Worm (Caenorhabditis elegans) whole organism, L1 larva: ENCODE results near the gene T10C6.6.
A peak's percentile ranks its signal among the peaks of the same experiment; 100 is the strongest.

Experiments used
- C04F5.9 ChIP-seq: sonication (generic microtip); optimal IDR thresholded peaks from 2 replicates; lab custom pipeline; 2016; ENCODE audit warnings: missing genetic modification characterization, missing compliant biosample characterization
- C34B4.2 ChIP-seq: sonication (generic microtip); optimal IDR thresholded peaks from 2 replicates; lab custom pipeline; 2017; ENCODE audit warnings: mild to moderate bottlenecking, missing genetic modification characterization, missing compliant biosample characterization
- F16B12.6 ChIP-seq: fragments of 150-350 bp; optimal IDR thresholded peaks from 2 replicates; lab custom pipeline; 2014; ENCODE audit warnings: missing biosample characterization, missing genetic modification characterization
- aha-1 ChIP-seq: fragments of 150-350 bp; optimal IDR thresholded peaks from 2 replicates; lab custom pipeline; 2014; ENCODE audit warnings: missing biosample characterization, missing genetic modification characterization
- alr-1 ChIP-seq: fragments of 200-800 bp; sonication (Bioruptor generic); optimal IDR thresholded peaks from 2 replicates; lab custom pipeline; 2018; ENCODE audit warnings: borderline replicate concordance, mild to moderate bottlenecking, missing genetic modification characterization, missing compliant biosample characterization
- ama-1 ChIP-seq: fragments of 150-350 bp; optimal IDR thresholded peaks from 2 replicates; lab custom pipeline; 2014
- blmp-1 ChIP-seq: fragments of 150-350 bp; optimal IDR thresholded peaks from 2 replicates; lab custom pipeline; 2014; ENCODE audit warnings: missing biosample characterization, missing genetic modification characterization
- ceh-63 ChIP-seq: fragments of 200-800 bp; sonication (Bioruptor generic); optimal IDR thresholded peaks from 2 replicates; lab custom pipeline; 2018; ENCODE audit warnings: mild to moderate bottlenecking, missing genetic modification characterization, missing compliant biosample characterization
- ceh-8 ChIP-seq: fragments of 200-800 bp; sonication (Bioruptor generic); optimal IDR thresholded peaks from 2 replicates; lab custom pipeline; 2018; ENCODE audit warnings: mild to moderate bottlenecking, missing genetic modification characterization, moderate library complexity, missing compliant biosample characterization
- ceh-82 ChIP-seq, 3 experiments: fragments of 150-350 bp in 1 of 3; sonication (generic microtip) in 2 of 3; optimal IDR thresholded peaks; 2 replicates each; lab custom pipeline; 2014 to 2017; ENCODE audit warnings: missing biosample characterization in 3 of 3, missing genetic modification characterization in 3 of 3
- ceh-90 ChIP-seq: sonication (generic microtip); optimal IDR thresholded peaks from 2 replicates; lab custom pipeline; 2016; ENCODE audit warnings: missing genetic modification characterization, missing compliant biosample characterization
- dpl-1 ChIP-seq, 3 experiments: fragments of 150-350 bp in 2 of 3; sonication (generic microtip) in 1 of 3; optimal IDR thresholded peaks; 2 replicates each; lab custom pipeline; 2014 to 2017; ENCODE audit warnings: missing biosample characterization in 3 of 3, missing genetic modification characterization in 3 of 3, missing genetic modification reagents in 3 of 3
- efl-1 ChIP-seq, 4 experiments: fragments of 150-350 bp; optimal IDR thresholded peaks in 3 of 4; peaks in 1 of 4; 1 replicate in 1 of 4; 2 replicates in 3 of 4; lab custom pipeline; 2014; ENCODE audit warnings: missing biosample characterization in 2 of 4, missing genetic modification characterization in 2 of 4, missing genetic modification reagents in 2 of 4
- efl-3 ChIP-seq: fragments of 200-800 bp; sonication (Bioruptor generic); optimal IDR thresholded peaks from 2 replicates; lab custom pipeline; 2018; ENCODE audit warnings: mild to moderate bottlenecking, missing genetic modification characterization, missing compliant biosample characterization
- egl-13 ChIP-seq: sonication (generic microtip); optimal IDR thresholded peaks from 2 replicates; lab custom pipeline; 2016; ENCODE audit warnings: missing genotype, missing genetic modification reagents, missing genetic modification characterization, missing compliant biosample characterization
- egl-27 ChIP-seq, 2 experiments: fragments of 150-350 bp in 1 of 2; sonication (generic microtip); optimal IDR thresholded peaks; 3 replicates each; lab custom pipeline; 2017 to 2018; ENCODE audit warnings: missing biosample characterization in 2 of 2, missing genetic modification characterization in 2 of 2, missing genetic modification reagents in 2 of 2
- elt-2 ChIP-seq: sonication (generic microtip); optimal IDR thresholded peaks from 2 replicates; lab custom pipeline; 2016; ENCODE audit warnings: missing genetic modification characterization, mild to moderate bottlenecking, inconsistent platforms, missing compliant biosample characterization, missing genetic modification reagents
- elt-3 ChIP-seq, 6 experiments: fragments of 150-350 bp in 1 of 6; sonication (generic microtip); optimal IDR thresholded peaks; 2 replicates each; lab custom pipeline; 2017 to 2018; ENCODE audit warnings: missing biosample characterization in 6 of 6, missing genetic modification characterization in 6 of 6, inconsistent platforms in 1 of 6
- ets-5 ChIP-seq: fragments of 200-800 bp; sonication (Bioruptor generic); IDR thresholded peaks from 2 replicates; pipeline ENCODE4 v1.3.6; 2022; ENCODE audit warnings: missing genetic modification characterization, missing compliant biosample characterization
- fkh-8 ChIP-seq: sonication (generic microtip); optimal IDR thresholded peaks from 2 replicates; lab custom pipeline; 2016; ENCODE audit warnings: mild to moderate bottlenecking, missing genetic modification characterization, missing compliant biosample characterization
- grh-1 ChIP-seq: fragments of 200-800 bp; sonication (Bioruptor generic); IDR thresholded peaks from 2 replicates; pipeline ENCODE4 v1.3.6; 2022; ENCODE audit warnings: missing genetic modification reagents, missing genetic modification characterization, missing compliant biosample characterization
- hlh-17 ChIP-seq: fragments of 200-800 bp; sonication (Bioruptor generic); optimal IDR thresholded peaks from 2 replicates; lab custom pipeline; 2018; ENCODE audit warnings: missing genetic modification characterization, mild to moderate bottlenecking, missing compliant biosample characterization, moderate library complexity, borderline replicate concordance
- hpl-2 ChIP-seq: fragments of 150-350 bp; optimal IDR thresholded peaks from 2 replicates; lab custom pipeline; 2014; ENCODE audit warnings: missing biosample characterization, missing genetic modification reagents, missing genetic modification characterization
- isw-1 ChIP-seq: fragments of 200-800 bp; sonication (Bioruptor generic); IDR thresholded peaks from 2 replicates; pipeline ENCODE4 v1.3.6; 2022; ENCODE audit warnings: missing genetic modification characterization, missing compliant biosample characterization
- jun-1 ChIP-seq: fragments of 150-350 bp; optimal IDR thresholded peaks from 2 replicates; lab custom pipeline; 2014; ENCODE audit warnings: missing biosample characterization, missing genetic modification reagents, missing genetic modification characterization
- lin-13 ChIP-seq: fragments of 150-350 bp; optimal IDR thresholded peaks from 2 replicates; lab custom pipeline; 2014; ENCODE audit warnings: missing biosample characterization, missing genetic modification reagents, missing genetic modification characterization
- lin-14 ChIP-seq: fragments of 200-800 bp; sonication (Bioruptor generic); optimal IDR thresholded peaks from 2 replicates; lab custom pipeline; 2018; ENCODE audit warnings: mild to moderate bottlenecking, missing genetic modification characterization, moderate library complexity, missing compliant biosample characterization
- lin-35 ChIP-seq, 2 experiments: fragments of 150-350 bp; optimal IDR thresholded peaks; 2 replicates each; lab custom pipeline; 2014; ENCODE audit warnings: missing biosample characterization in 2 of 2, missing genetic modification characterization in 2 of 2, missing genetic modification reagents in 2 of 2
- lin-39 ChIP-seq: fragments of 150-350 bp; optimal IDR thresholded peaks from 2 replicates; lab custom pipeline; 2014; ENCODE audit warnings: missing biosample characterization, missing genetic modification reagents, missing genetic modification characterization
- mab-9 ChIP-seq: fragments of 200-800 bp; sonication (Bioruptor generic); IDR thresholded peaks from 2 replicates; pipeline ENCODE4 v1.3.6; 2022; ENCODE audit warnings: missing genetic modification reagents, missing genetic modification characterization, missing compliant biosample characterization
- mdl-1 ChIP-seq, 2 experiments: fragments of 150-350 bp; optimal IDR thresholded peaks; 2 replicates each; lab custom pipeline; 2014 to 2017; ENCODE audit warnings: missing biosample characterization in 2 of 2, missing genetic modification characterization in 2 of 2, inconsistent platforms in 1 of 2
- mef-2 ChIP-seq: fragments of 150-350 bp; optimal IDR thresholded peaks from 2 replicates; lab custom pipeline; 2014; ENCODE audit warnings: missing biosample characterization, missing genetic modification characterization
- nhr-11 ChIP-seq: fragments of 150-350 bp; optimal IDR thresholded peaks from 2 replicates; lab custom pipeline; 2014; ENCODE audit warnings: missing biosample characterization, missing genetic modification characterization
- nhr-12 ChIP-seq: sonication (generic microtip); optimal IDR thresholded peaks from 2 replicates; lab custom pipeline; 2017; ENCODE audit warnings: missing biosample characterization, missing genetic modification characterization
- nhr-19 ChIP-seq: fragments of 200-800 bp; sonication (Bioruptor generic); conservative IDR thresholded peaks from 2 replicates; pipeline ENCODE4 v1.3.6; 2022; ENCODE audit warnings: missing genetic modification characterization, missing compliant biosample characterization
- nhr-20 ChIP-seq: sonication (generic microtip); optimal IDR thresholded peaks from 2 replicates; lab custom pipeline; 2016; ENCODE audit warnings: mild to moderate bottlenecking, missing genetic modification characterization, missing compliant biosample characterization
- nhr-237 ChIP-seq: fragments of 150-350 bp; optimal IDR thresholded peaks from 2 replicates; lab custom pipeline; 2014; ENCODE audit warnings: missing biosample characterization, missing genetic modification characterization
- nhr-28 ChIP-seq: fragments of 150-350 bp; optimal IDR thresholded peaks from 2 replicates; lab custom pipeline; 2014; ENCODE audit warnings: missing biosample characterization, missing genetic modification characterization
- nhr-47 ChIP-seq: sonication (generic microtip); optimal IDR thresholded peaks from 2 replicates; lab custom pipeline; 2016; ENCODE audit warnings: mild to moderate bottlenecking, missing genetic modification characterization, moderate library complexity, missing compliant biosample characterization
- nhr-71 ChIP-seq: sonication (generic microtip); optimal IDR thresholded peaks from 2 replicates; lab custom pipeline; 2016; ENCODE audit warnings: mild to moderate bottlenecking, missing genetic modification characterization, moderate library complexity, missing compliant biosample characterization
- nhr-77 ChIP-seq: fragments of 150-350 bp; optimal IDR thresholded peaks from 2 replicates; lab custom pipeline; 2014; ENCODE audit warnings: missing biosample characterization, missing genetic modification characterization
- nhr-84 ChIP-seq: sonication (generic microtip); optimal IDR thresholded peaks from 2 replicates; lab custom pipeline; 2017; ENCODE audit warnings: missing biosample characterization, missing genetic modification characterization
- nhr-85 ChIP-seq: sonication (generic microtip); peaks from one replicate; lab custom pipeline; 2016; ENCODE audit warnings: missing genetic modification characterization, inconsistent platforms, missing compliant biosample characterization
- nhr-90 ChIP-seq: sonication (generic microtip); optimal IDR thresholded peaks from 2 replicates; lab custom pipeline; 2016; ENCODE audit warnings: mild to moderate bottlenecking, missing genetic modification characterization, missing compliant biosample characterization; ENCODE audit not compliant: poor library complexity
- pax-3 ChIP-seq: fragments of 200-800 bp; sonication (Bioruptor generic); optimal IDR thresholded peaks from 2 replicates; lab custom pipeline; 2018; ENCODE audit warnings: mild to moderate bottlenecking, missing genetic modification characterization, moderate library complexity, missing compliant biosample characterization
- rnt-1 ChIP-seq: sonication (generic microtip); optimal IDR thresholded peaks from 2 replicates; lab custom pipeline; 2016; ENCODE audit warnings: mild to moderate bottlenecking, missing genetic modification characterization, moderate library complexity, missing compliant biosample characterization
- snu-23 ChIP-seq: sonication (generic microtip); optimal IDR thresholded peaks from 2 replicates; lab custom pipeline; 2016; ENCODE audit warnings: missing genetic modification characterization, missing compliant biosample characterization
- sup-37 ChIP-seq: fragments of 200-800 bp; sonication (Bioruptor generic); optimal IDR thresholded peaks from 2 replicates; lab custom pipeline; 2018; ENCODE audit warnings: mild to moderate bottlenecking, missing genetic modification characterization, missing compliant biosample characterization
- tbx-2 ChIP-seq: sonication (generic microtip); optimal IDR thresholded peaks from 2 replicates; lab custom pipeline; 2016; ENCODE audit warnings: missing genetic modification characterization, missing compliant biosample characterization
- unc-62 ChIP-seq: fragments of 150-350 bp; optimal IDR thresholded peaks from 2 replicates; lab custom pipeline; 2014; ENCODE audit warnings: missing biosample characterization, missing genetic modification reagents, missing genetic modification characterization
- unc-86 ChIP-seq: sonication (generic microtip); optimal IDR thresholded peaks from 2 replicates; lab custom pipeline; 2016; ENCODE audit warnings: missing genetic modification characterization, missing compliant biosample characterization
- unc-98 ChIP-seq: fragments of 200-800 bp; sonication (Bioruptor generic); IDR thresholded peaks from 2 replicates; pipeline ENCODE4 v1.3.6; 2022; ENCODE audit warnings: missing genetic modification characterization, missing compliant biosample characterization
- zag-1 ChIP-seq: fragments of 150-350 bp; optimal IDR thresholded peaks from 2 replicates; lab custom pipeline; 2014; ENCODE audit warnings: missing biosample characterization, missing genetic modification characterization

T10C6.6 gene

ce11 chrV:16045837-16046236, 21.7 kb downstream of the T10C6.6 start, which contains the start of gene T10C6.15:
TSS of gene T10C6.15 (minus strand) at chrV:16045940.
- no peak for TF ChIP-seq grh-1 (GFP tag; lab: Robert Waterston, UW)
- TF ChIP-seq fkh-8 (tag; lab: Kevin White, UChicago): no peak
- no peak for TF ChIP-seq ceh-90 (tag; lab: Kevin White, UChicago)
- no peak for TF ChIP-seq F16B12.6
- no peak for TF ChIP-seq lin-39 (tag; lab: Kevin White, UChicago)
- no peak for TF ChIP-seq nhr-237 (tag; lab: Kevin White, UChicago)
- TF ChIP-seq lin-14: no peak
- TF ChIP-seq hlh-17 (GFP tag; lab: Kevin White, UChicago): no peak
- peak; percentile 63 for TF ChIP-seq nhr-90
- TF ChIP-seq lin-13: no peak
- peak; percentile 68 for TF ChIP-seq nhr-71 (tag; lab: Kevin White, UChicago)
- peak in 1 of 2 experiments; percentile 76 for TF ChIP-seq lin-35 (GFP tag; optimal IDR thresholded peaks at IDR 0.05; lab: Kevin White, UChicago)
- no peak for TF ChIP-seq egl-13 (tag; lab: Kevin White, UChicago)
- no peak for TF ChIP-seq ceh-63 (GFP tag; lab: Kevin White, UChicago)
- peak; percentile 99 for TF ChIP-seq elt-2
- TF ChIP-seq mab-9: no peak
- TF ChIP-seq egl-27 (tag; optimal IDR thresholded peaks at IDR 0.05; lab: Kevin White, UChicago): no peak
- no peak for TF ChIP-seq unc-98 (GFP tag; lab: Robert Waterston, UW)
- TF ChIP-seq mdl-1 (tag; optimal IDR thresholded peaks at IDR 0.05; lab: Kevin White, UChicago): peak in 1 of 2 experiments; percentile 50
- TF ChIP-seq isw-1: no peak
- TF ChIP-seq nhr-84 (tag; lab: Kevin White, UChicago): no peak
- no peak for TF ChIP-seq elt-3 (tag; optimal IDR thresholded peaks at IDR 0.05; lab: Kevin White, UChicago)
- TF ChIP-seq tbx-2: no peak
- TF ChIP-seq unc-86 (tag; lab: Kevin White, UChicago): no peak
- TF ChIP-seq unc-62: no peak
- peak; percentile 32 for TF ChIP-seq nhr-19
- TF ChIP-seq nhr-85 (tag; lab: Kevin White, UChicago): peak; percentile 30
- no peak for TF ChIP-seq blmp-1
- TF ChIP-seq pax-3: peak; percentile 49
- no peak for TF ChIP-seq zag-1 (tag; lab: Kevin White, UChicago)
- TF ChIP-seq ets-5 (GFP tag; lab: Robert Waterston, UW): no peak
- TF ChIP-seq ceh-82 (tag; optimal IDR thresholded peaks at IDR 0.05; lab: Kevin White, UChicago): no peak
- no peak for TF ChIP-seq C34B4.2 (tag; lab: Kevin White, UChicago)
- TF ChIP-seq nhr-20 (tag; lab: Kevin White, UChicago): peak; percentile 67
- TF ChIP-seq nhr-47 (tag; lab: Kevin White, UChicago): no peak
- TF ChIP-seq rnt-1 (tag; lab: Kevin White, UChicago): no peak
- TF ChIP-seq sup-37 (GFP tag; lab: Kevin White, UChicago): no peak
- TF ChIP-seq nhr-12 (tag; lab: Kevin White, UChicago): no peak
- TF ChIP-seq alr-1: no peak
- no peak for TF ChIP-seq mef-2 (tag; lab: Kevin White, UChicago)
- TF ChIP-seq nhr-77 (tag; lab: Kevin White, UChicago): no peak
- TF ChIP-seq nhr-28 (tag; lab: Kevin White, UChicago): no peak
- no peak for TF ChIP-seq ceh-8 (GFP tag; lab: Kevin White, UChicago)
- TF ChIP-seq dpl-1 (GFP tag; optimal IDR thresholded peaks at IDR 0.05; lab: Kevin White, UChicago): no peak
- no peak for TF ChIP-seq nhr-11
- TF ChIP-seq efl-1 (optimal IDR thresholded peaks at IDR 0.05; lab: Kevin White, UChicago): no peak
- TF ChIP-seq efl-1 (GFP tag; optimal IDR thresholded peaks at IDR 0.05 in 1 of 2; lab: Kevin White, UChicago): peak in 1 of 2 experiments; percentile 87
- TF ChIP-seq ama-1 (lab: Kevin White, UChicago): no peak
- no peak for TF ChIP-seq C04F5.9
- no peak for TF ChIP-seq snu-23
- TF ChIP-seq aha-1 (tag; lab: Kevin White, UChicago): no peak
- no peak for TF ChIP-seq efl-3
- no peak for TF ChIP-seq jun-1 (tag; lab: Kevin White, UChicago)
- TF ChIP-seq hpl-2 (GFP tag; lab: Kevin White, UChicago): peak; percentile 58
